Fruit fly (Drosophila melanogaster) S2 (cell line): ENCODE data around the gene twin.

Experiments used
- CG8478 ChIP-seq: fragments of >200 bp; optimal IDR thresholded peaks from 2 replicates; lab custom pipeline; 2018
- CTCF ChIP-seq, 2 experiments: fragments of >200 bp; optimal IDR thresholded peaks; 2 replicates each; lab custom pipeline; 2018

The twin gene

DNA sequence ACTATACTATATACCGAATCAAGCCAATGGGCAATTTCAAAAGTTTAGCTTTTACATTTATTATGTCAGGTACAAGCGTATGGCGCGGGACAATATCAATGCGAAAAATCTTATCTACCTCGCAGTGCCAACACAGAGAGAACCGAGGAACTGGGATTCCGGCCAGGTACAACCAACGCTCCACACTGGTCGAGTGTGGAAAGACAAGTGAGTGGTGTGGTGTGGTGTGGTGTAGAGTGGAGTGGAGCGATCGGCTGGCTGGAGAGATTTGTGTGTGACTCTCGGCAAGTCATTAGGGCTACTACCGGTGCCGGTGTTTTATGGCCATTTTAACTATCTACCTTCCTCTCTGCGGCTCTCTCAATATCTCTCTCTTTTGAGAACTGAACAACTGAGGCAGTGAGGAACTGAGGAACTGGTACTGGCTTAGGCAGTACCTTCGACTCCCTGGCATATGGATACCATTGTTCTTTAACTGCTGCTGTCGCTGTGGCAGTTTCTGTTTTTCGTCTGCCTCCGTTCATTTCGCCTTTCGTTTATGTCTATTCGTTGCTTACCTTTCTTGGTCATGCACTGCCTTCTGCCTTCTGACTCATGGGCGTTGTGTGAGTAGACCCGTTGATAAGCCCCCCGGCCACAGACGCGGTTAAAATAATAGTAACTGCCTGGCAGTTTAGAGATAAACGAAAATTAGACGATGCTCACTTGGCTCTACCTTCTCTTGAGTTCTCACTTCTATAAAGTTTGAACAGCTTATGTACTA, 37.7 kb upstream of the twin start:
- TF ChIP-seq CTCF (optimal IDR thresholded peaks at IDR 0.05; lab: Kevin White, UChicago) (no peak), CG8478 (lab: Kevin White, UChicago) (no peak)

DNA sequence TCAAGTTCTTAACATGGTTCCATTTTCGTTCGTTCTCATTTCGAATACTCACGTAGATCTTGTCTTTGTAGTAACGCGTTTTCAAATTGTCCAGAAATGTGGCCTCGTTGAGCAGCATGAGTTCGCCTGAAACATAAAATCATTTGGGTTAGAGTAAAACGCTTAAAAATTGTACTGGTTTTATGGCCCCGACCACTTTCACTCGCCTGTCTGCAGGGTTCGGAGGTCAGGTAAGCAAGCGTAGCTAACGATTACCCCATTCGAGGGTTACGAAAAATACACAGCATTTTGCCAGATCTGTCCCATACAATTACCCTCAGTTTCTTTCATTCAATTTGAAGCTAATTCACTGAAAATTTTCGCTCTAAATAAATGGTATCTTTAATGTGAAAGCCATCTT, 36.6 kb upstream of the twin start:
- TF ChIP-seq CG8478 (lab: Kevin White, UChicago) (no peak), CTCF (optimal IDR thresholded peaks at IDR 0.05; lab: Kevin White, UChicago) (no peak)

DNA sequence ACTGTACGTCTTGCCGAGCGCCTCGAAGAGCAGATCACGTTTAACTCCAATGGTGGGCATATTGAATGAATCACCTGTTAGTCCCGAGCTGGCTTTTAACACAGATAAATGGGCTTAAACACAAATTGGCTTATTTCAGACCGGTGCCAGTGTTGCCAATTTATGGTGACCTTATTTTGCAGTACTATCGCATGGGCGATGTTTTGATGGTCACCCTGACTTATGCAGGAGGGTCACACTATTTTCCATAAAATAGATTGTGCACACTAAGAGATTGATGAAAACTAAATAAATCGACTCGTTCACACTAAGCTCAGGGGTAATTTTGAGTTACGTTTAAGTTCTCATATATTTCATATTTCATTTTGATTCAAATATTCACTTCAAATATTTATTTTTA, 30.7 kb upstream of the twin start, which contains the start of gene beta-PheRS:
TSS of gene beta-PheRS (minus strand) at position 186 of the 400 bp plus-strand sequence.
- TF ChIP-seq CTCF (optimal IDR thresholded peaks at IDR 0.05; lab: Kevin White, UChicago), result peak; percentile 37 to 45
- no peak for TF ChIP-seq CG8478 (lab: Kevin White, UChicago)

DNA sequence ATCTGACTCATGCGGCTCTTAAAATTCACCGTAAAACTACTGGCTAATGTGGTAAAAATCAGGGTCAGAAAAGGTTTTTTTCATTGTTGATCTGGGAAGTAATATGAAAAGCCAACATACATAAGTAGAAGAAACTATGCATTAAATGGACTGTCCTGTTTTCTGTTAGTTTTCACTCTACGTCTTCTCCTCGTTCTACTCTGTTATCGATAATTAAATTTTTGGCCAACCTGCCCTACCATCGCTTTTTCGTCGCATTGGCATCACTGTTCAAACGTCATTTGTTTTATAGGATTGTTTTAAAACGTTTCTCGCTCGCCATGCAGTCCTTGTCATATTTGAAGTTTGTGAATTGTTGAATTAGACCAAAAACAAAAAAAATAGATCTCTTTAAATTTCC, 13.0 kb upstream of the twin start:
- TF ChIP-seq CG8478 (lab: Kevin White, UChicago) (no peak), CTCF (optimal IDR thresholded peaks at IDR 0.05; lab: Kevin White, UChicago) (no peak)

DNA sequence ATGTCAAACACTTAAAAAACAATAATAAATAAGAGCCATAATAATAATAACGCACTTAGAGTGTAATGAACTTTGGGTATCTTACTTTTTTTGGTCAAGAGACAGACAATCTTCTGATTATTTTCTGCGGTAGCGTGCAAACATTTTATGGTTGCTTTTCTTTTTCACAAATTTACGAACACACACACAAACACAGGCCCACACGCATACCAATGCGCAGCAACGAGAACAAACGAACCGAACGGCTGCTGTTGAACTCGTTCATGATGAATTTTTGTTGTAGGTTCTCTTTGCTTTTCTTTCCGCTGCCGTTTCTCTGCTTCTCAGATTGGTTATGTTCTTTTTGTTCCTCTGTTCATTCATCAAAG, 12.4 kb upstream of the twin start:
- TF ChIP-seq CTCF (optimal IDR thresholded peaks at IDR 0.05; lab: Kevin White, UChicago) (no peak), CG8478 (lab: Kevin White, UChicago) (no peak)

DNA sequence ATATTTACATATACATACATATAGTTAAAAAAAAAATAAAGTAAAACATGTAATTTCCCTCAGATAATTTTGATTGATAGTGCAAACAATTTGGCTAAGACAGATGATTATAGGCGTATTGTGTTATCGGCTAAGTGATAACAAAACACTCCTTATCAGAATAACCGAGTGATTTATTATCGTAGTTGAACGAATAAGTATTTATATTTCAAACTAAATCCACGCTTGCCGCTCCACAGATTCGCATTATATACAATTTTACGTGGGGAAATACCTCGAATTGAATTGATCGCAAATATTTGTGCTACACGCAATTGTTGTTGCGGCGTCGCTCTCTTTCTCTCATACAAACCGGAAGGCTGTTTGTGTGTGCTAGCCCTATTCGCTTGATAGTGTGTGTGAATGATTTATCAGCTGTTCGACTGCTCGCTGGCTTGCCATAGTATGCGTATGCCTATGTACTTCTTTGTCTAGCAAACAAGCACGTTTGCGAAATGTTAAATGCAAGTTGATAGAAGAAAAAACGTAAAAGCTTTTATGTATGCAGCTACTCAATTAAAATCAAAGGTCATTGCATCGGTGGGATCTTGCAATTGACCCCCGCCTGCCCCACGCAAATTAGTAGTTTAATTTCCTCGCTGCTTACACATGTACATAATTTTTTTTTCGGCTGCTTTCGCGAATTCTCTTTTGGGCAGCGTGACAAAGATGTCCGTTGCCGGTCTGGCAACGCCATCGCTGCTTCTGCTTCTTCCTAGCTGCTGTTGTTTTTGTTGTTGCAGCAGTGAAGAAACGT, 11.8 kb upstream of the twin start:
- no peak for TF ChIP-seq CTCF (optimal IDR thresholded peaks at IDR 0.05; lab: Kevin White, UChicago)
- no peak for TF ChIP-seq CG8478 (lab: Kevin White, UChicago)

DNA sequence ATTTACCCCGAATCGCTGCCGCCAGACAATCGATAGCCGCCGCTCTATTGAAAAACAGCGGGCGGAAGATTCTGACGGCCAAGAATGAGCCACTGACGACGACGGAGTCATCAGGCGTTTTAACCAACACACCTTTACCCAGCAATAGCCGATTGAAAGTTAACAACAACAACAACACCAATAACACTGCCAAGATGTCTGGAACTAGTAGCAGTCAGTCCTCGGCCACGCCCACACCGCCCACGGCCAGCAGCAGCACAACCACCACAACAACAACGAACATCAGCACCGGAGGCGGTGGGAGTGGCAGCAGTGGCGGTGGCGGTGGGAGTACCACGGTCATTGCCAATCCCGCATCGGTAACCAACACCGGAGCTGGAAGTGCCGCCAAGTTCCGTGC, 10.1 kb upstream of the twin start:
- no peak for TF ChIP-seq CG8478 (lab: Kevin White, UChicago)

DNA sequence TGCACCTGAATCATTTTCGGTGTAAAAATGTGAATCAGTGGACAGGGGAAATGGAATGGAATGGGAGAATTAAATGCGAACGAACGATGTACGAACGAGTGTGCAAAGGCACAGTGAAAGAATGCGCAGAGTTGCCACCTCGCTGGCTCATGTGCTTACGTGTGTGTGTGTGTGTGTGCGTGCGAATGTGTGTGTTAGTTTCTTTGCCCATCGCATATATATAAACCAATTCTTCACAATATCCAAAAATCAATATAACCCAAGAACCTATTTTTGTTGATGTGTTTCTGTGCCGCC, 9.4 kb upstream of the twin start:
- no peak for TF ChIP-seq CG8478 (lab: Kevin White, UChicago)
- no peak for TF ChIP-seq CTCF (optimal IDR thresholded peaks at IDR 0.05; lab: Kevin White, UChicago)

DNA sequence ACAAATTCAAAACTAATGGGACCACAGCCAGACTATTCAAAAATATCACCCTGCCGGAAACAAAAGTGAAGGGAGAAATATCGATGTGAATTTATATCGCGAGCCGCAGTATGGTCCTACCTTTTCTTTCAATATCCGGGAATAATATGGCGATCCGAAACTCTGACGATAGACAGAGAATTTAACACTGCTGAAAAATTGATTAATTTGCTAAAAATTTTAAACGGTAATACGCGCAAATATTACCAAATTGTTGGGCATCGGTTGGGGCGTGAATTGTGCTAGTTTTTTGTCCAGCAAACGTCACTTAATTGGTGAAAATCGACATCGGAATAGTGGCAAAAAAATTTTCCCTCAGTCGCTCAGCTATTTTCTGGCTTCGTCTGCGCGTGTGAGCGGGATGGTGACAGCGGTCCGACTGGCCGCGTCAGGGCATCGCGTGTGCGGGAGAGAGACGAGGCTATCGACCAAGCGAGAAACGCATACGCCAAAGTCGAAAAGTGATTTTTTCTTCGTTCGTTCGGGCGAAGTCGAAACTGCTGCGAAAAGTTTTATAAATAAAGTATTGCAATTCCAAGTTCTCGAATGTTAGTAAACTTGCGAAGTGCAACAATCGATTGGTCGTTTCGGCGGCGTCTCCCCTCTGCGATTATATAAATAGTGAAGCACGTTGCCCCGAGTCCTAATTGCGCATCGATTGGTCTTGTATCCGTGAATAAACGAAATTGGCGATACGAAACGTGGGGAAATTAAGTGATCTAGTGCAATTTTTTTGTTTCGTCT, 8.8 kb upstream of the twin start, which contains the start of gene mask:
TSS of gene mask (plus strand) at position 140 of the 783 bp plus-strand sequence.
- TF ChIP-seq CTCF (optimal IDR thresholded peaks at IDR 0.05; lab: Kevin White, UChicago) (no peak), CG8478 (lab: Kevin White, UChicago) (no peak)

DNA sequence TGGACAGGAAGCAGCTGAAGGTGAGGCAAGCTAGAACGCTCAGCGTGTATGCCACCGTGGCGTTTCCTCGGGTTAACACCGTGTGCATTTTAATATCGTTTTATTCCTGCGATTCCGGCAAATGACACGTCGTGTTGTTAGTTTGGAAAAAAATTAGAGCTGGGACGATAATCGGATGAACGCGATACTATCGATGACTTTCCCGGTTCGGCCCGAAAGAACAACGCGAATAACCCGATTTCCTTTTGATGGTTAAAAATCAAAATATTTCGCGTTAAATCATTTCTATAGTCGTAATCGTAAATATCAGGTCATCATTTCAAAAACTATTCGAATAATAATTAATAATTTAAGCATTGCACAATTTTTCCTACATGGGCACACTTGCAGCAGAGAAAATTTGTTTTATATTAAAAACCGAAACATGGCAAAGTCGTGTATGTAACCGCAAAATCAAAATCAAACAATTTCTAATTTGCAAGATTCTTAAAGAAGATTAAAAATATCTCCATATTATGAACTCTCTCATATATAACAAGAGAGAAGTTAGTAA, 8.2 kb upstream of the twin start, which contains the start of gene Spase22-23:
TSS of gene Spase22-23 (minus strand) at position 166 of the 553 bp plus-strand sequence.
- TF ChIP-seq CG8478 (lab: Kevin White, UChicago) (no peak), CTCF (optimal IDR thresholded peaks at IDR 0.05; lab: Kevin White, UChicago) (no peak)

DNA sequence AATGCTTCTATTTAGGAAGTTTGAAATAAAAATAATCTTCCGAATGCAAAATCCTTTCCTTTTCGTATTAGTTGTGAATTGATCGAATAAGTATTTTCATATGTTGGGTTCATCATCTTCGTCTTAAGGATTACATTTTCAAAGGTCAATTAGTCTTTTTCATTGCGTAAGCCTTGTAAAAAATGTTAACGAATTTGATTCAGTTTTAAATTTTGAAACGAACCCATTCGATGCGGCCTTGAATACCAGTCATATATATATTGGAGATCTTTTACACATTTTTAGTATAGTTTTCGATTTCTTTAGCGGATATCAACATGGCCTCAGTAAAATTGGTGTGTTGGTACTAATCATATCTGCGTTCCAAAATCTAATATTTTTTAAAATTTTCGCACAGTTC, 6.9 kb upstream of the twin start, which contains the start of gene Acp95EF:
TSS of gene Acp95EF (plus strand) at position 301 of the 400 bp plus-strand sequence.
- no peak for TF ChIP-seq CTCF (optimal IDR thresholded peaks at IDR 0.05; lab: Kevin White, UChicago)
- TF ChIP-seq CG8478 (lab: Kevin White, UChicago), result no peak

DNA sequence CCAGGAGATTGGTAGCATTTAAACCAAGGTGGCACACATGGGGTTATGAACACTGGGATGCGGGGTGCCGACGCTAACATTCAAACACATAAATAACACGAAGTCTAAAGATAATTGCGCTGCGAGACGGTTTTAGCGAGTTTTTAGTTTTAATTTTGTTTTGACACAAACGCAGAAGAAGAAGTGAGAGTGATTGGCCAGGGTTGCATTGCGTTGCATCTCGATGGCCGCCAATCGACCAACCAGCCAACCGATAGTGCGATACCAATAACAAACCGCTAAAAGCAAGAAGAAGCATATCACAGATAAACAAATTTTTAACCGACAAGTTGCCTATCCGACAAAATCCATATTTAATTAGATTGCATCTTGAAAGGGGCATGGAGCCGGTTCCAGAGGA, 5.0 kb upstream of the twin start, which contains the start of the genes Spps and CG13609:
TSS of gene Spps (minus strand) at position 191 of the 400 bp plus-strand sequence.
TSS of gene CG13609 (plus strand) at position 280 of the 400 bp plus-strand sequence.
- TF ChIP-seq CTCF (optimal IDR thresholded peaks at IDR 0.05; lab: Kevin White, UChicago) (peak in 1 of 2 experiments; percentile 4), CG8478 (lab: Kevin White, UChicago) (no peak)

DNA sequence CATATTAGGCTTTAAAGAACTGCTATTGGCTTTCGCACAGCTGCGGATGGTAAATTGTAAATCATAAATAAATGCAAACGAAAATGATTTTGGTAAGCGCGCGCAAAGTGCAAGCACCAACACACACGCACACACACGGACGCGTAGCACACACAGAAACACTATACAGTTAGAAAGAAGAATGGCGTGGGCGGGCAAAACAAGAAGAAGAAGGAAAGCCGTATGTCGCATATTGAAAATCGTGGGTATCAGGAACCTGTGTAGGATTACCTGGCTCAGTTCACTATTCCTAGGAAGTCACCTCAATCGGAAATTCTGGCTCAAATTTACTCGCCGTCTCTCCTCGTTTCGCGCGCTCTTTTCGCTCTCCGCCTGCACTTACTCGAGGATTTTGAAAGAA, 920 bp downstream of the twin start, which contains the start of gene cav:
TSS of gene cav (plus strand) at position 259 of the 400 bp plus-strand sequence.
- TF ChIP-seq CTCF (optimal IDR thresholded peaks at IDR 0.05; lab: Kevin White, UChicago) (no peak), CG8478 (lab: Kevin White, UChicago) (no peak)

DNA sequence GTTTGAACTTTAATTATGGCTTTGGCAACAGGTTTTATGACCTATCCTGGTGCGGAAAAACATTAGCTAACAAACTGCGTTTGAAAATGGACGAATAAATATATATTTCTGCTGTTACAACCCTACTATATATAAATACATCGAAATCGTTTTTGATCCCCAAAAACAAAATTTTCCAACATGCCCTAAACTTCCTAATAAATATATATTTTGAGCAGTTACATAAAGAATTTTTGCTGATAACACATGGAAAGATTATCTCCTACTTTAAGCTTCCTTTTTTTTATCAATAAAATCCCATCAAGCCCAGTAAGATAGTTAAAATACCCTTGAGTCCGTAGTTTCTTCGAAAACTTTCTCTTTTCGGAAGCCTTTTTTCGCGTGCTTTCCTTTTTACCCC, 2.7 kb downstream of the twin start:
- TF ChIP-seq CG8478 (lab: Kevin White, UChicago) (no peak), CTCF (optimal IDR thresholded peaks at IDR 0.05; lab: Kevin White, UChicago) (no peak)
